Fruit fly (Drosophila melanogaster) whole organism, embryonic: Measurements from ENCODE around the gene CG15483.

Source experiments
- CG10267 ChIP-seq: fragments of 200-800 bp; sonication (Bioruptor generic); optimal IDR thresholded peaks from 2 replicates; lab custom pipeline; 2018; ENCODE audit warnings: missing biosample characterization, mild to moderate bottlenecking, missing genetic modification characterization, moderate library complexity
- CG11504 ChIP-seq: fragments of 200-800 bp; sonication (Bioruptor generic); optimal IDR thresholded peaks from 3 replicates; lab custom pipeline; 2019; ENCODE audit warnings: missing biosample characterization, mild to moderate bottlenecking, missing genetic modification characterization, moderate library complexity
- CG12104 ChIP-seq: fragments of 200-800 bp; sonication (Bioruptor generic); optimal IDR thresholded peaks from 3 replicates; lab custom pipeline; 2016; ENCODE audit warnings: missing biosample characterization, missing genetic modification characterization
- CG12659 ChIP-seq: fragments of 200-800 bp; sonication (Bioruptor generic); optimal IDR thresholded peaks from 3 replicates; lab custom pipeline; 2017; ENCODE audit warnings: mild to moderate bottlenecking, missing biosample characterization, missing genetic modification reagents, missing genetic modification characterization
- CG12942 ChIP-seq: fragments of 200-800 bp; sonication (Bioruptor generic); optimal IDR thresholded peaks from 3 replicates; lab custom pipeline; 2016; ENCODE audit warnings: missing biosample characterization, missing genetic modification characterization
- CG14710 ChIP-seq: fragments of 200-800 bp; sonication (Bioruptor generic); optimal IDR thresholded peaks from 3 replicates; lab custom pipeline; 2019; ENCODE audit warnings: missing biosample characterization, mild to moderate bottlenecking, missing genetic modification characterization, moderate library complexity
- CG15514 ChIP-seq: fragments of 200-800 bp; sonication (Bioruptor generic); optimal IDR thresholded peaks from 3 replicates; lab custom pipeline; 2017; ENCODE audit warnings: missing biosample characterization, missing genetic modification characterization, mild to moderate bottlenecking, moderate library complexity, missing genetic modification reagents
- CG18011 ChIP-seq: fragments of 200-800 bp; sonication (Bioruptor generic); optimal IDR thresholded peaks from 2 replicates; lab custom pipeline; 2017; ENCODE audit warnings: missing biosample characterization, missing genetic modification characterization, mild to moderate bottlenecking, moderate library complexity, missing genotype
- CG2120 ChIP-seq: fragments of 200-800 bp; sonication (Bioruptor generic); optimal IDR thresholded peaks from 3 replicates; lab custom pipeline; 2016; ENCODE audit warnings: missing biosample characterization, missing genetic modification characterization
- CG2712 ChIP-seq: fragments of 200-800 bp; optimal IDR thresholded peaks from 3 replicates; lab custom pipeline; 2019; ENCODE audit warnings: missing biosample characterization, mild to moderate bottlenecking, missing genetic modification characterization, moderate library complexity
- CG30020 ChIP-seq: fragments of 200-800 bp; optimal IDR thresholded peaks from 2 replicates; lab custom pipeline; 2019; ENCODE audit warnings: missing biosample characterization, mild to moderate bottlenecking, missing genetic modification characterization, moderate library complexity
- CG30403 ChIP-seq: fragments of 200-800 bp; sonication (Bioruptor generic); optimal IDR thresholded peaks from 3 replicates; lab custom pipeline; 2016; ENCODE audit warnings: missing biosample characterization, missing genetic modification characterization
- CG33557 ChIP-seq: fragments of 200-800 bp; sonication (Bioruptor generic); optimal IDR thresholded peaks from 2 replicates; lab custom pipeline; 2019; ENCODE audit warnings: missing biosample characterization, mild to moderate bottlenecking, missing genetic modification characterization, moderate library complexity
- CG3995 ChIP-seq: fragments of 200-800 bp; sonication (Bioruptor generic); optimal IDR thresholded peaks from 3 replicates; lab custom pipeline; 2016; ENCODE audit warnings: missing biosample characterization, missing genetic modification characterization
- CG4404 ChIP-seq: fragments of 200-800 bp; sonication (Bioruptor generic); IDR thresholded peaks from 2 replicates; pipeline ENCODE4 v1.3.6; 2022; ENCODE audit warnings: missing biosample characterization, missing genetic modification characterization
- CG4730 ChIP-seq: fragments of 200-800 bp; sonication (Bioruptor generic); IDR thresholded peaks from 2 replicates; pipeline ENCODE4 v1.3.6; 2022; ENCODE audit warnings: missing biosample characterization, missing genetic modification characterization
- CG6175 ChIP-seq: fragments of 200-800 bp; sonication (Bioruptor generic); IDR thresholded peaks from 3 replicates; pipeline ENCODE4 v1.3.6; 2022; ENCODE audit warnings: missing biosample characterization, missing genetic modification characterization
- CG7372 ChIP-seq: fragments of 200-800 bp; sonication (Bioruptor generic); IDR thresholded peaks from 2 replicates; pipeline ENCODE4 v1.3.6; 2022; ENCODE audit warnings: missing biosample characterization, missing genetic modification characterization
- CG8359 ChIP-seq: fragments of 200-800 bp; sonication (Bioruptor generic); optimal IDR thresholded peaks from 2 replicates; lab custom pipeline; 2017; ENCODE audit warnings: missing biosample characterization, mild to moderate bottlenecking, missing genetic modification characterization, borderline replicate concordance
- CG9817 ChIP-seq: fragments of 200-800 bp; sonication (Bioruptor generic); optimal IDR thresholded peaks from 2 replicates; lab custom pipeline; 2018; ENCODE audit warnings: missing biosample characterization, mild to moderate bottlenecking, missing genetic modification characterization, moderate library complexity
- CG9876 ChIP-seq: fragments of 200-800 bp; sonication (Bioruptor generic); optimal IDR thresholded peaks from 2 replicates; lab custom pipeline; 2016; ENCODE audit warnings: missing biosample characterization, missing genetic modification characterization
- D ChIP-seq, 2 experiments: fragments of 200-800 bp in 1 of 2; fragments of >200 bp in 1 of 2; sonication (Bioruptor generic) in 1 of 2; optimal IDR thresholded peaks; 2 replicates in 1 of 2; 3 replicates in 1 of 2; lab custom pipeline; 2017; ENCODE audit warnings: mild to moderate bottlenecking in 1 of 2, missing biosample characterization in 1 of 2, missing genetic modification characterization in 1 of 2, missing genetic modification reagents in 1 of 2
- E2f2 ChIP-seq: fragments of 200-800 bp; sonication (Bioruptor generic); IDR thresholded peaks from 2 replicates; pipeline ENCODE4 v1.3.6; 2022; ENCODE audit warnings: missing biosample characterization, missing genetic modification characterization
- NK7.1 ChIP-seq: fragments of 200-800 bp; sonication (Bioruptor generic); optimal IDR thresholded peaks from 3 replicates; lab custom pipeline; 2016; ENCODE audit warnings: missing biosample characterization, missing genetic modification characterization
- Pdp1 ChIP-seq, 2 experiments: fragments of 200-800 bp; sonication (Bioruptor generic); optimal IDR thresholded peaks; 3 replicates each; lab custom pipeline; 2016; ENCODE audit warnings: missing biosample characterization in 2 of 2, missing genetic modification characterization in 2 of 2, mild to moderate bottlenecking in 1 of 2, moderate library complexity in 1 of 2
- Sry-δ ChIP-seq: fragments of 200-800 bp; sonication (Bioruptor generic); optimal IDR thresholded peaks from 2 replicates; lab custom pipeline; 2016; ENCODE audit warnings: missing biosample characterization, missing genetic modification characterization
- Stat92E ChIP-seq, 3 experiments: fragments of >200 bp in 2 of 3; fragments of 200-800 bp in 1 of 3; sonication (Bioruptor generic) in 1 of 3; optimal IDR thresholded peaks; 2 replicates each; lab custom pipeline; 2017 to 2019; ENCODE audit warnings: missing biosample characterization in 3 of 3, missing genetic modification characterization in 3 of 3, mild to moderate bottlenecking in 1 of 3, moderate library complexity in 1 of 3
- YL-1 ChIP-seq: fragments of 200-800 bp; sonication (Bioruptor generic); optimal IDR thresholded peaks from 3 replicates; lab custom pipeline; 2017; ENCODE audit warnings: missing biosample characterization, mild to moderate bottlenecking, missing genetic modification characterization
- bcd ChIP-seq: fragments of 200-800 bp; sonication (Bioruptor generic); optimal IDR thresholded peaks from 2 replicates; lab custom pipeline; 2017; ENCODE audit warnings: missing biosample characterization, mild to moderate bottlenecking, missing genetic modification characterization
- crc ChIP-seq: fragments of 200-800 bp; sonication (Bioruptor generic); optimal IDR thresholded peaks from 2 replicates; lab custom pipeline; 2016; ENCODE audit warnings: missing biosample characterization, missing genetic modification characterization
- crp ChIP-seq, 2 experiments: fragments of 200-800 bp; sonication (Bioruptor generic); optimal IDR thresholded peaks; 2 replicates in 1 of 2; 3 replicates in 1 of 2; lab custom pipeline; 2017; ENCODE audit warnings: missing biosample characterization in 2 of 2, missing genetic modification characterization in 2 of 2, mild to moderate bottlenecking in 1 of 2, moderate library complexity in 1 of 2
- dm ChIP-seq: fragments of 200-800 bp; sonication (Bioruptor generic); optimal IDR thresholded peaks from 3 replicates; lab custom pipeline; 2016; ENCODE audit warnings: missing biosample characterization, missing genetic modification characterization
- dpn ChIP-seq, 2 experiments: fragments of 200-800 bp; sonication (Bioruptor generic); optimal IDR thresholded peaks; 3 replicates each; lab custom pipeline; 2016; ENCODE audit warnings: missing biosample characterization in 2 of 2, missing genetic modification characterization in 2 of 2
- emc ChIP-seq: fragments of 200-800 bp; sonication (Bioruptor generic); optimal IDR thresholded peaks from 2 replicates; lab custom pipeline; 2016; ENCODE audit warnings: missing biosample characterization, missing genetic modification characterization
- en ChIP-seq: fragments of 200-800 bp; sonication (Bioruptor generic); optimal IDR thresholded peaks from 2 replicates; lab custom pipeline; 2016; ENCODE audit warnings: missing biosample characterization, missing genetic modification characterization
- grau ChIP-seq: fragments of 200-800 bp; optimal IDR thresholded peaks from 3 replicates; lab custom pipeline; 2019; ENCODE audit warnings: missing biosample characterization, mild to moderate bottlenecking, missing genetic modification characterization, moderate library complexity
- lbe ChIP-seq: fragments of 200-800 bp; sonication (Bioruptor generic); optimal IDR thresholded peaks from 2 replicates; lab custom pipeline; 2016; ENCODE audit warnings: missing biosample characterization, mild to moderate bottlenecking, missing genetic modification characterization
- mam ChIP-seq: fragments of 200-800 bp; sonication (Bioruptor generic); optimal IDR thresholded peaks from 3 replicates; lab custom pipeline; 2016; ENCODE audit warnings: missing biosample characterization, missing genetic modification characterization
- nau ChIP-seq: fragments of 200-800 bp; sonication (Bioruptor generic); optimal IDR thresholded peaks from 3 replicates; lab custom pipeline; 2017; ENCODE audit warnings: missing biosample characterization, mild to moderate bottlenecking, missing genetic modification characterization, missing genetic modification reagents
- nerfin-2 ChIP-seq: fragments of 200-800 bp; sonication (Bioruptor generic); IDR thresholded peaks from 2 replicates; pipeline ENCODE4 v1.3.6; 2022; ENCODE audit warnings: missing biosample characterization, missing genetic modification characterization; ENCODE audit not compliant: partially characterized antibody
- phol ChIP-seq: fragments of 200-800 bp; sonication (Bioruptor generic); optimal IDR thresholded peaks from 3 replicates; lab custom pipeline; 2018; ENCODE audit warnings: missing biosample characterization, mild to moderate bottlenecking, missing genetic modification characterization, moderate library complexity
- prd ChIP-seq, 3 experiments: fragments of >200 bp in 2 of 3; fragments of 200-800 bp in 1 of 3; sonication (Bioruptor generic) in 1 of 3; optimal IDR thresholded peaks in 2 of 3; IDR thresholded peaks in 1 of 3; 2 replicates in 2 of 3; 3 replicates in 1 of 3; pipeline versions ENCODE4 v1.3.6 to Lab custom; 2017 to 2022; ENCODE audit warnings: missing biosample characterization in 1 of 3, missing genetic modification characterization in 1 of 3
- sc ChIP-seq, 3 experiments: fragments of >200 bp in 2 of 3; fragments of 200-800 bp in 1 of 3; sonication (Bioruptor generic) in 1 of 3; optimal IDR thresholded peaks; 2 replicates in 2 of 3; 3 replicates in 1 of 3; lab custom pipeline; 2017; ENCODE audit warnings: mild to moderate bottlenecking in 1 of 3, missing biosample characterization in 1 of 3, missing genetic modification characterization in 1 of 3, missing genetic modification reagents in 1 of 3
- sens ChIP-seq: fragments of 200-800 bp; sonication (Bioruptor generic); peaks from one replicate; lab custom pipeline; 2016; ENCODE audit warnings: missing biosample characterization, missing genetic modification characterization
- slp2 ChIP-seq: fragments of 200-800 bp; sonication (Bioruptor generic); optimal IDR thresholded peaks from 2 replicates; lab custom pipeline; 2016; ENCODE audit warnings: missing biosample characterization, missing genetic modification characterization
- ssp ChIP-seq: fragments of 200-800 bp; sonication (Bioruptor generic); IDR thresholded peaks from 2 replicates; pipeline ENCODE4 v1.3.6; 2022; ENCODE audit warnings: missing biosample characterization, missing genetic modification characterization
- tup ChIP-seq: fragments of 200-800 bp; sonication (Bioruptor generic); optimal IDR thresholded peaks from 2 replicates; lab custom pipeline; 2016; ENCODE audit warnings: missing biosample characterization, mild to moderate bottlenecking, missing genetic modification characterization, moderate library complexity
- vvl ChIP-seq: fragments of 200-800 bp; sonication (Bioruptor generic); IDR thresholded peaks from 2 replicates; pipeline ENCODE4 v1.3.6; 2022; ENCODE audit warnings: missing biosample characterization, missing genetic modification characterization

Gene CG15483

DNA sequence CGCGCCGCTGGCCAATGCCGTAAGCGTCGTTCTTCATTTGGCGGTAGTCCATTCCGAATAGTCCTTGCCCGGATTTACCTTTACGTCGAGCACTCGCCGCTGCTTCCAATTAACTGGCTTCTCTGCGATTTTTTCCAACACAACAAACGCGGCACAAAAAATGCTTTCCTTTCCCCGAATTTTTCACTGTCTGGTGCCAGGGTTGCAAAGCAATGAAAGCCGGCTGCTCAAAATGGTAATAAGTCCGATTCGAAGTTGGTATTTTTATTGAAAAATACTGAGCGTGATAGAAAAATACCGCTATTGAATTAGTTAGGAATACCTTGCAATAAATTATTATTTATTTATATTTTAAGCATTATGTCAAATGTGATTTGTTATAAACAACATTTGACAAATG, 49.4 kb downstream of the CG15483 start (continued):
- peak; percentile 63 for TF ChIP-seq CG30020 (tag; lab: Kevin White, UChicago)
- TF ChIP-seq CG12659 (GFP tag; lab: Kevin White, UChicago) = peak; percentile 54
- no peak for TF ChIP-seq CG12104 (GFP tag; lab: Kevin White, UChicago)
- TF ChIP-seq CG9876 = no peak
- peak; percentile 2 for TF ChIP-seq dm (GFP tag; lab: Kevin White, UChicago)
- peak in 1 of 3 experiments; percentile 7 for TF ChIP-seq Stat92E (GFP tag; optimal IDR thresholded peaks at IDR 0.05; lab: Kevin White, UChicago)
- TF ChIP-seq CG9817 = no peak
- no peak for TF ChIP-seq emc (GFP tag; lab: Kevin White, UChicago)
- no peak for TF ChIP-seq CG6175 (GFP tag; lab: Robert Waterston, UW)
- TF ChIP-seq nau (GFP tag; lab: Kevin White, UChicago) = no peak
- no peak for TF ChIP-seq CG11504 (tag; lab: Kevin White, UChicago)
- TF ChIP-seq nerfin-2 (GFP tag; lab: Robert Waterston, UW) = peak; percentile 11; the same call in 1 of the 2 replicates
- peak; percentile 65 for TF ChIP-seq YL-1 (GFP tag; lab: Kevin White, UChicago)
- TF ChIP-seq lbe = no peak
- peak; percentile 26; the same call in 1 of the 2 replicates for TF ChIP-seq E2f2 (GFP tag; lab: Robert Waterston, UW)
- peak in 1 of 2 experiments; percentile 18 for TF ChIP-seq dpn (GFP tag; optimal IDR thresholded peaks at IDR 0.05; lab: Kevin White, UChicago)
- TF ChIP-seq sc (optimal IDR thresholded peaks at IDR 0.05; lab: Kevin White, UChicago) = no peak
- TF ChIP-seq sc (GFP tag; optimal IDR thresholded peaks at IDR 0.05; lab: Kevin White, UChicago) = no peak
- TF ChIP-seq CG3995 (GFP tag; lab: Kevin White, UChicago) = peak; percentile 45
- TF ChIP-seq Pdp1 (GFP tag; optimal IDR thresholded peaks at IDR 0.05; lab: Kevin White, UChicago) = peak in 1 of 2 experiments; percentile 6
- peak; percentile 50 for TF ChIP-seq CG15514 (GFP tag; lab: Kevin White, UChicago)
- TF ChIP-seq en (GFP tag; lab: Kevin White, UChicago) = no peak
- peak; percentile 52 for TF ChIP-seq phol
- TF ChIP-seq CG2712 (tag; lab: Kevin White, UChicago) = peak; percentile 48
- no peak for TF ChIP-seq prd (optimal IDR thresholded peaks at IDR 0.05; lab: Kevin White, UChicago)
- TF ChIP-seq prd (GFP tag; IDR thresholded peaks at IDR 0.05; lab: Robert Waterston, UW) = no peak
- TF ChIP-seq CG4730 (GFP tag; lab: Robert Waterston, UW) = no peak
- TF ChIP-seq CG10267 (tag; lab: Kevin White, UChicago) = peak; percentile 64
- TF ChIP-seq sens (GFP tag; lab: Kevin White, UChicago) = peak; percentile 41
- TF ChIP-seq CG8359 (GFP tag; lab: Kevin White, UChicago) = no peak
- TF ChIP-seq CG2120 (GFP tag; lab: Kevin White, UChicago) = no peak
- no peak for TF ChIP-seq CG4404 (GFP tag; lab: Robert Waterston, UW)
- peak; percentile 6 for TF ChIP-seq Sry-δ (GFP tag; lab: Kevin White, UChicago)
- no peak for TF ChIP-seq tup (GFP tag; lab: Kevin White, UChicago)
- TF ChIP-seq CG18011 = no peak
- no peak for TF ChIP-seq D (optimal IDR thresholded peaks at IDR 0.05; lab: Kevin White, UChicago)
- TF ChIP-seq D (GFP tag; optimal IDR thresholded peaks at IDR 0.05; lab: Kevin White, UChicago) = no peak
- peak; percentile 6 for TF ChIP-seq mam
- TF ChIP-seq grau (tag; lab: Kevin White, UChicago) = no peak
- TF ChIP-seq crp (GFP tag; optimal IDR thresholded peaks at IDR 0.05; lab: Kevin White, UChicago) = peak in 1 of 2 experiments; percentile 15
- peak; percentile 55 for TF ChIP-seq CG14710 (tag; lab: Kevin White, UChicago)
- no peak for TF ChIP-seq CG33557
- no peak for TF ChIP-seq crc (GFP tag; lab: Kevin White, UChicago)
- no peak for TF ChIP-seq slp2 (GFP tag; lab: Kevin White, UChicago)
- TF ChIP-seq vvl (GFP tag; lab: Robert Waterston, UW) = peak; percentile 47
- no peak for TF ChIP-seq CG7372 (GFP tag; lab: Robert Waterston, UW)
- no peak for TF ChIP-seq CG12942 (GFP tag; lab: Kevin White, UChicago)
- no peak for TF ChIP-seq NK7.1 (GFP tag; lab: Kevin White, UChicago)
- TF ChIP-seq ssp = 0 out of 2 replicates have a peak, but pooled peaks have one; percentile 7
- TF ChIP-seq CG30403 (GFP tag; lab: Kevin White, UChicago) = peak; percentile 9
- TF ChIP-seq bcd (GFP tag; lab: Kevin White, UChicago) = no peak
